Fruit fly (Drosophila melanogaster) ovary, adult (tissue): Measurements from ENCODE around the gene Gapvd1.

Source experiments
- CG17801 ChIP-seq: fragments of 200-800 bp; optimal IDR thresholded peaks from 2 replicates; lab custom pipeline; 2019; ENCODE audit warnings: missing biosample characterization, mild to moderate bottlenecking, missing genetic modification characterization, moderate library complexity; ENCODE audit not compliant: partially characterized antibody

Gapvd1 gene

DNA sequence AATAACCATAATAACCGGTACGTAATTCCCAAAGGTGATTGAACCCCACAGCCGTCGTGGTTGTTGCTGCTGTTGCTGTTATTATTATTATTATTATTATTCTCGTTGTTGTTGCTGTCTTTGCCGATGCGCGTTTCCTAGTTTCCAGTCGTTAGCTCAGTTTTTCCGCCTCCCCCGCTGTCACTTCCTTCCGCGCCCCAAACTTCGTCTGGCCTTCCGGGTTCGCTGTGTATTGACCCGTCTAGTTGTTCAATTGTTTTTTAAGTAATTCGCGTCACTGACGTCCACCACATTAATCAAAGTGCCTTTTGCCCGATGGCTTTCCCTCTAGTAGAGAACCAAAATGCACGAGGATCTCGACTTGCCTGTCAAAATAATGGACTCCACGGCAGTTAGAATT, 46.4 kb downstream of the Gapvd1 start:
- TF ChIP-seq CG17801 (GFP tag; lab: Kevin White, UChicago), result no peak

DNA sequence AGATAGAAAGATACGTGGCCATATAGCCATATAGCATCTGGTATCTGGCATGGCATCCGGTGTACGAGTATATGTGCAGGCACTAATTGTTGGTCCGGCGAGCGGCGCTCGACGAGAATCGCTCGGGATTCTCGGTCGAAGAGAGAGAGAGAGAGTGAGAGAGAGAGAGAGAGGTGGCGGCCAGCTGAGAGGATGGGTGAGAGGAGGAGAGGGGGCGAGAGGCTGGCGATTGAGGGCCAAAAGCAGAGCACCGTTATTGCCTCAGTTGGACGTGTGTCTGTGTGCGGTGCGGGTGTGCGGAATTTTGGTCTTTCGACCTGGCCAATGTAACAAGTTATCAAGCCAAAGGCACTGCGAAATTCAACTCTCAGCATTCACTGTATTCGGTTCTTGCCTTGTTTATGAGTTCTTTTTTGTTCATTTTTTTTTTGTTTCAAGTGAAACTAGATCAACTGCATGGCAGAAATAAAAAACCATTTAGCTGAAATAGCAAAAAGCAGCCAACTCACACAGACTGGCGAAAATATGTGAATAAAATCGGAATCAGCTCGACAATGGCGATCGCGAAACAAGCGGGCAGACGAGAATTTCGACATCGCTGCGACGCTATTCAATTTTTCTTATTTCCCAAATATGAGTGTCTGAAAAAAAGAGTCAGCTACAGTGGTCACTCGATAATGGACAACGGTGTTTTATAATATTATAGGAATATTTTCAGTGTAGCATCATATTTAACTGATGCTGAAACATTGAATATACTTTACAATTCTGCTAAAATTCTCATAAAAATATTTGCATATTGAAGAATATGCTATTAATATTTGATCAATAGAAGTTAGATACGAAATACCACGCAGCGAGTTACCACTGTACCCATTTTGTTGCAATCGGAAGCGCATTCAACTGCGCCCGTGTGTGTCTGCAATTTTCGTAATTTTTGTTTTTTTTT, 47.9 kb downstream of the Gapvd1 start:
- TF ChIP-seq CG17801 (GFP tag; lab: Kevin White, UChicago), result peak; percentile 94

DNA sequence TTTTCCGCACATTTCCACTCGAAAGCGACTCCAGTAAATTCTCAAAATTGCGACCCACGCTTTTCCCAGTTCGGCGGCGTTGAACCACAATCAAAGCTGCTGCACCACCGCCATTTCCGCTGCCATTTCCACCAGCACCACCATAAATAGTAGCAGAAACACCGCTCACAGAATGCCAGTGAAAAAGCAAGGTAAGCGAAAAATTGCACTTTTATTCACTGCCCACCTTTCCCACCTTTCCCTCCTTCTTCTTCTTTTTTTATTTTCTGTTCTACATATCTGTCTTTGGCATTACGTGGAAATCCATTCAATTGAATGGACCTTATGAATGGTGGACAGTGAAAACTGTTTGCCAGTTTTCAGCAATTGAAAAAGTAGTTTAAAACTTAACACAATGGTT, 49.1 kb downstream of the Gapvd1 start:
- no peak for TF ChIP-seq CG17801 (GFP tag; lab: Kevin White, UChicago)

DNA sequence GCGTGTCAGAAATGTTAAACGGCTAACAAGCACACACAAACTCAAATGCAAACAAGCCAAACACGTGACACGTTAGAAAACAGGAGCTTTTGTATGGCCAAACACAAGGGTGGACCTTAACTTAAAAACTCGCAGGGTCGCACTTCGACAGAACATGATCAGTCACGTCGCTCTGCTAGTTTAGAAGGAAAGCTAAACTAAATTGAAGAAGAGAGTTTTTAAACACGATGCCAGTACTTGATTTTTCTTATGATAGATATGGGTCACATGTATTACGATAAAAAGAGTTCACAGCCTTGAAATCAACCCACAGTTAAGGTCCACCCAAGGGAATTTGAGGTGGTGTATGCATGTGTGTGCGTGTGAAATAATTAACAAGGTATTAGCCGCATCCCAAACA, 53.2 kb downstream of the Gapvd1 start:
- no peak for TF ChIP-seq CG17801 (GFP tag; lab: Kevin White, UChicago)

DNA sequence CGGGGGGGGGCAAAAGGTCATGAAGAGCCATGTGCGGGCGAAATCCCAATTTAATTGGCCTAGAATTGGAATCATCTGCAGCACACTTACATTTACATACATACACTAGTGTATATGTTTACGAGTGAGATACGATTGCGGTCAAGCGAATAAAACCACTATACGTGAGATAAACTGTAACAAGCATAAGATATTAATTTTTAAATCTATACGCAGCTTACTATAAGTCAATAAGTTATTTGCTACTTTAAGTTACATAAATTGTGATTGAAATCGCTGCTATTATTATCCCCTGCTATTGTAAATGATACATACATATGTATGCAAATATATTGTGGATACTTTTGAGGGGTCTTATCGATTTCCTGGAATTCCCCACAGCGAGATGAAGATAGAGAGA, 54.0 kb downstream of the Gapvd1 start:
- peak; percentile 48 for TF ChIP-seq CG17801 (GFP tag; lab: Kevin White, UChicago)

DNA sequence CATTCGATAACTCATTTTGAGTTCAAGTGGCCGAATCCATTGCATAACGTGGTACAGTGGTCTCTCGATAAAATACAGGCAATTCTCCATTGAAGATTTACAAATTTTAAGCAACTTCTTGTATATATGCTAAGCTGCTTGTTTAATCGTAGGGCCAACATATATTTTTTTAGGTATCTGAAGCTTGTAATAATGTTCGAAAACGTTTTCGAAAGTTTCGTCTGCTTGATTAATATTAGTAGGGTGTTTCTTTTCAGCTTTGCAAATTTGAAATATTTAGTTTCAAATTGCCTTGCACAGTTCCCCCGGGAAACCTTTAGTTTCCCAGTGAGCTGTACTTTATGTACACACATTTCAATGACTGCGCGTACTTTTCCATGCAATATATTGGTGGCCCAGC, 54.6 kb downstream of the Gapvd1 start:
- TF ChIP-seq CG17801 (GFP tag; lab: Kevin White, UChicago), result no peak

DNA sequence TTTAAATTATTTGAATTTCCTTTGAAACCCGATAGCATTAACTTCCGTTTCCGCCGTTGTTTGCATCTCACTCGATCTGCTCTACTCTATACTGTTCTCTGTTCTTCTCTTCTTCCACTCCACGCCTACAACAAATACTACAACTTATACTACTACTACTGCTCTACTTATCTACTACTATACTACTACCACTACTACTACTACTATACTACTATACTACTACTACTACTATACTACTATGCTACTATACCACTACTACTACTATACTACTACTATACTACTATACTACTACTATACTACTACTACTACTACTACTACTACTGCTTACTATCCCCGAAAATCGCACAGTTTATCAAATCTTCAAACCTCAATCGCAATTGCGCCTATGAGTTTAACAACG, 57.4 kb downstream of the Gapvd1 start:
- TF ChIP-seq CG17801 (GFP tag; lab: Kevin White, UChicago), result no peak

- TF ChIP-seq CG17801 (GFP tag; lab: Kevin White, UChicago), result no peak
Observed at dm6 chrX:11383530-11383929, 58.3 kb downstream of the Gapvd1 start.
